Worm (Caenorhabditis elegans): ENCODE results near the gene C15B12.1.

ce11 chrX:6503148-6503547, 26.5 kb downstream of the C15B12.1 start:
- TF ChIP-seq him-1 (tag; optimal IDR thresholded peaks at IDR 0.05) (no peak), dao-5 (tag; optimal IDR thresholded peaks at IDR 0.05) (no peak)

Measured in whole organism, L4/young adult.